Worm (Caenorhabditis elegans): ENCODE results near the gene D2024.4.

DNA sequence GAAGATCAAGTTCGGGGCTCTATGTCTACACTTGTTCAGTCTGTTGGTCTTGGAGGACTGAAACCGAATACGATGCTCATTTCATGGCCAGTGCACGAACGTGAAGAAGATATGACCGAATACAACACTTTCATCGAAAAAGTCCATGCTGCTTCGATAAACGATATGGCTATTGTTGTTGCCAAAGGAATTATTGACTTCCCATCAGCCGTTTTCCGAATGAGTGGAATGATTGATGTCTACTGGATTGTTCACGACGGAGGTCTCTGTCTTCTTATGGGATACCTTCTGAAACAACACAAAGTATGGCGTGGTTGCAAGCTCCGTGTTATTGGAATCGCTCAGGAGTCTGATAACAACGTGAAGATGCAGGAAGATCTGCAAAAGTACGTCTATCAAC lies 14.8 kb upstream of the D2024.4 start:
- TF ChIP-seq sox-4 (tag; optimal IDR thresholded peaks at IDR 0.05): no peak
- no peak for TF ChIP-seq lsy-2 (tag; optimal IDR thresholded peaks at IDR 0.05)
- TF ChIP-seq mdl-1 (tag; optimal IDR thresholded peaks at IDR 0.05): no peak
- no peak for TF ChIP-seq xbp-1 (tag; optimal IDR thresholded peaks at IDR 0.05)
- no peak for TF ChIP-seq ama-1 (optimal IDR thresholded peaks at IDR 0.05)
- no peak for TF ChIP-seq jun-1 (tag; optimal IDR thresholded peaks at IDR 0.05)
- TF ChIP-seq lin-13 (GFP tag; optimal IDR thresholded peaks at IDR 0.05): no peak
- no peak for TF ChIP-seq elt-2 (tag; optimal IDR thresholded peaks at IDR 0.05)
- TF ChIP-seq dpl-1 (GFP tag; optimal IDR thresholded peaks at IDR 0.05): no peak

All from whole organism, L1 larva.